Worm (Caenorhabditis elegans) whole organism, L2 larva: ENCODE results near the gene D1053.3.
A peak's percentile ranks its signal among the peaks of the same experiment; 100 is the strongest.

ENCODE experiments used
- C34F6.9 ChIP-seq: fragments of 150-350 bp; optimal IDR thresholded peaks from 2 replicates; lab custom pipeline; 2014; ENCODE audit warnings: missing biosample characterization, missing genetic modification characterization
- F13H6.1 ChIP-seq: sonication (generic microtip); optimal IDR thresholded peaks from 2 replicates; lab custom pipeline; 2016; ENCODE audit warnings: missing genetic modification characterization, missing compliant biosample characterization
- Y55F3AM.14 ChIP-seq: fragments of 200-800 bp; sonication (Bioruptor generic); optimal IDR thresholded peaks from 2 replicates; lab custom pipeline; 2018; ENCODE audit warnings: mild to moderate bottlenecking, missing genetic modification characterization, missing compliant biosample characterization
- ZK546.5 ChIP-seq: sonication (generic microtip); optimal IDR thresholded peaks from 2 replicates; lab custom pipeline; 2017; ENCODE audit warnings: missing biosample characterization, missing genetic modification characterization
- blmp-1 ChIP-seq: sonication (generic microtip); optimal IDR thresholded peaks from 2 replicates; lab custom pipeline; 2017; ENCODE audit warnings: missing genetic modification characterization, mild to moderate bottlenecking, missing compliant biosample characterization, antibody characterized with exemption, moderate library complexity; ENCODE audit not compliant: insufficient read depth
- ceh-82 ChIP-seq: fragments of 150-350 bp; optimal IDR thresholded peaks from 2 replicates; lab custom pipeline; 2014; ENCODE audit warnings: missing biosample characterization, missing genetic modification characterization
- crh-2 ChIP-seq: sonication (generic microtip); optimal IDR thresholded peaks from 2 replicates; lab custom pipeline; 2017; ENCODE audit warnings: missing biosample characterization, missing genetic modification characterization
- egl-27 ChIP-seq: sonication (generic microtip); optimal IDR thresholded peaks from 3 replicates; lab custom pipeline; 2017; ENCODE audit warnings: missing biosample characterization, missing genetic modification reagents, missing genetic modification characterization
- elt-3 ChIP-seq: sonication (generic microtip); optimal IDR thresholded peaks from 2 replicates; lab custom pipeline; 2017; ENCODE audit warnings: missing biosample characterization, missing genetic modification characterization
- fos-1 ChIP-seq: fragments of 150-350 bp; optimal IDR thresholded peaks from 2 replicates; lab custom pipeline; 2014; ENCODE audit warnings: missing biosample characterization, missing genetic modification characterization
- gmeb-1 ChIP-seq: fragments of 150-350 bp; optimal IDR thresholded peaks from 2 replicates; lab custom pipeline; 2014; ENCODE audit warnings: missing biosample characterization, missing genetic modification characterization
- lin-11 ChIP-seq: fragments of 150-350 bp; sonication (generic microtip); optimal IDR thresholded peaks from 2 replicates; lab custom pipeline; 2014; ENCODE audit warnings: missing biosample characterization, missing genetic modification characterization, inconsistent platforms, mixed read lengths
- lin-39 ChIP-seq: fragments of 150-350 bp; optimal IDR thresholded peaks from 2 replicates; lab custom pipeline; 2014; ENCODE audit warnings: missing biosample characterization, missing genetic modification reagents, missing genetic modification characterization
- lsy-2 ChIP-seq, 2 experiments: fragments of 150-350 bp in 1 of 2; sonication (generic microtip) in 1 of 2; optimal IDR thresholded peaks; 2 replicates each; lab custom pipeline; 2014 to 2017; ENCODE audit warnings: missing biosample characterization in 2 of 2, missing genetic modification characterization in 2 of 2
- mab-5 ChIP-seq: fragments of 150-350 bp; optimal IDR thresholded peaks from 2 replicates; lab custom pipeline; 2014; ENCODE audit warnings: missing biosample characterization, missing genetic modification characterization
- mbf-1 ChIP-seq: sonication (generic microtip); optimal IDR thresholded peaks from 2 replicates; lab custom pipeline; 2017; ENCODE audit warnings: missing biosample characterization, missing genetic modification characterization
- mdl-1 ChIP-seq, 2 experiments: fragments of 150-350 bp in 1 of 2; sonication (generic microtip) in 1 of 2; optimal IDR thresholded peaks; 2 replicates each; lab custom pipeline; 2017; ENCODE audit warnings: missing biosample characterization in 2 of 2, missing genetic modification characterization in 2 of 2
- nhr-10 ChIP-seq: sonication (generic microtip); optimal IDR thresholded peaks from 2 replicates; lab custom pipeline; 2017; ENCODE audit warnings: missing biosample characterization, missing genetic modification characterization
- nhr-11 ChIP-seq: fragments of 150-350 bp; optimal IDR thresholded peaks from 2 replicates; lab custom pipeline; 2014; ENCODE audit warnings: missing biosample characterization, missing genetic modification characterization
- nhr-129 ChIP-seq: fragments of 150-350 bp; optimal IDR thresholded peaks from 2 replicates; lab custom pipeline; 2014; ENCODE audit warnings: missing biosample characterization, missing genetic modification characterization
- nhr-21 ChIP-seq: fragments of 150-350 bp; optimal IDR thresholded peaks from 2 replicates; lab custom pipeline; 2014; ENCODE audit warnings: missing biosample characterization, missing genetic modification characterization
- nhr-23 ChIP-seq: fragments of 150-350 bp; optimal IDR thresholded peaks from 2 replicates; lab custom pipeline; 2014; ENCODE audit warnings: missing biosample characterization, missing genetic modification reagents, missing genetic modification characterization
- nhr-237 ChIP-seq: fragments of 150-350 bp; optimal IDR thresholded peaks from 2 replicates; lab custom pipeline; 2014; ENCODE audit warnings: missing biosample characterization, missing genetic modification characterization
- nhr-25 ChIP-seq: fragments of 150-350 bp; sonication (generic microtip); optimal IDR thresholded peaks from 3 replicates; lab custom pipeline; 2014; ENCODE audit warnings: missing biosample characterization, missing genetic modification characterization
- peb-1 ChIP-seq: fragments of 150-350 bp; optimal IDR thresholded peaks from 2 replicates; lab custom pipeline; 2014; ENCODE audit warnings: missing biosample characterization, missing genetic modification characterization
- skn-1 ChIP-seq: sonication (generic microtip); optimal IDR thresholded peaks from 2 replicates; lab custom pipeline; 2017; ENCODE audit warnings: missing biosample characterization, missing genetic modification characterization
- sma-9 ChIP-seq, 2 experiments: fragments of 150-350 bp in 1 of 2; sonication (generic microtip) in 1 of 2; optimal IDR thresholded peaks; 2 replicates each; lab custom pipeline; 2014 to 2016; ENCODE audit warnings: missing genetic modification characterization in 2 of 2, mild to moderate bottlenecking in 1 of 2, missing biosample characterization in 1 of 2, missing compliant biosample characterization in 1 of 2, missing genetic modification reagents in 1 of 2, moderate library complexity in 1 of 2
- unc-39 ChIP-seq: fragments of 150-350 bp; optimal IDR thresholded peaks from 2 replicates; lab custom pipeline; 2014; ENCODE audit warnings: missing biosample characterization, missing genetic modification characterization
- unc-62 ChIP-seq: fragments of 150-350 bp; optimal IDR thresholded peaks from 2 replicates; lab custom pipeline; 2014; ENCODE audit warnings: missing biosample characterization, missing genetic modification reagents, missing genetic modification characterization
- zag-1 ChIP-seq: fragments of 150-350 bp; optimal IDR thresholded peaks from 2 replicates; lab custom pipeline; 2014; ENCODE audit warnings: missing biosample characterization, missing genetic modification characterization

The D1053.3 gene

DNA sequence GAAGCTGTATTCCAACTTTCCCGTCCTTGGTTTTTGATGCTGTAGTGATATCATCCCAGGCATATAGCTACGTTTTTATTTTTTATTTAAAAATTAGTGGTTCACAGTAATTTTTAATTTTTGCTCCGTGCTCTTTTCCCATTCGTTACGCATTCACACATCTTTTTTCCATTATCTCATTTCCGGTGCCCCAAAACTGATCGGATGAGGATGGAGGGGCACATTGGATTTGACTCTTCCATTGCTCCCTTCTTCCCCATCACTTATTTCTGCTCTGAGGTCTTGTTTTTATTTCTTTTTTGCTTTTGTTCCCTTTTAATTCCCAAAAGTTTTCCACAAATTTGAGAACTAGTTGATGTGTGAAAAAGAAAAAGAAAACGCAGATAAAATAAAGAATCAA, 16.2 kb upstream of the D1053.3 start:
- no peak for TF ChIP-seq F13H6.1
- TF ChIP-seq ceh-82, result no peak
- TF ChIP-seq crh-2 (tag; lab: Kevin White, UChicago), result no peak
- no peak for TF ChIP-seq peb-1 (tag; lab: Kevin White, UChicago)
- TF ChIP-seq Y55F3AM.14 (GFP tag; lab: Kevin White, UChicago), result no peak
- TF ChIP-seq mdl-1 (tag; optimal IDR thresholded peaks at IDR 0.05; lab: Kevin White, UChicago), result no peak

DNA sequence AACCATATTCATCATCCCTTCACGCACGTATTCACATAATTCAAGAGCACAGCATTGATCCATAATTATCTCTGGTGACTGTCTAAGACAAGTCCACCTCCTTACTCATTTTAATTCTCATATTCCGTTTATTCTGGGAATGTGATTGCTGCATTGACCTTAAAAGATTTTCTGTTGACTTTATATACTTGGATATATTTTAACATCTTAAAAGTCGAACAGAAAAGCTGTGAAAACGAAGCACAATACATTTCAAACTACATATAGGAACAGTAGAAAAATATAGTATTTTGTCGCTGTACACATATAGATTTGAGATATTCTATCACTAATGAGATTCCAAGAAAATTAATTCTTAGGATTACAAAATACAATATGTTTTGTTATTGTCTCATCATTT, 15.3 kb upstream of the D1053.3 start:
- no peak for TF ChIP-seq nhr-11 (tag; lab: Kevin White, UChicago)
- no peak for TF ChIP-seq unc-39 (tag; lab: Kevin White, UChicago)
- TF ChIP-seq lin-39, result no peak
- TF ChIP-seq elt-3 (tag; lab: Kevin White, UChicago), result no peak
- TF ChIP-seq nhr-21 (tag; lab: Kevin White, UChicago), result no peak

DNA sequence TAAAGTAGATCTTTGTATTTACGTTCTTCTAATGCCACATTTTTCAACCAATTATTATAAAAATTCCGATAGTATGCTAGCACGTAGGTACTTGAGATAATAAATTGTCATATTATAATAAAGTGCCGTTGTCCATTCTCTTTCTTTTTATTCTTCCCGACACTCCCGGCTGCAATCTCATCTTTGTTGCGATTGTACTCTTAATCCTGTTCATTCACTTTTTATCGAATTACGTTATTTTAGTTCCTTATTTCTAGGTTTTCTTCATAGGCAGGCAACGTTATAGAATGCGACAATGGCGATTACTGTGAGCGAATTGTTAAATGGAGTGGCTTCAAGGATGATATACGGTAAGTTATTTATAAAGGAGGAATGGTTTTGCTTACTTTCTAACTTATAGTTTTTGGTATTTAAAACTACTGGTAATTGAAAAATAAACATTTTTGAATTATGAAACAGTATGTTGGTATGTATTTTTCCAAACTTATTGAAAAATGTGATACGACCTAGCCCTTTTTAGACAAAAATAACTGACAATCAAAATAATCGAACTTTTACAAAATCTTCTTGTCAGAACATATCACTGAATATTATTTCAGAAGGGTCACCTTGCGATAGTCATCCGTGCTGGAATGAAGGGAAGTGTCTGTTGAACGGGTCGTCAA, 9.0 kb upstream of the D1053.3 start, which contains the start of gene C40H5.2:
TSS of gene C40H5.2 (plus strand) at position 256 of the 665 bp plus-strand sequence.
- TF ChIP-seq nhr-21 (tag; lab: Kevin White, UChicago) (no peak), fos-1 (tag; lab: Kevin White, UChicago) (no peak), egl-27 (no peak), nhr-10 (tag; lab: Kevin White, UChicago) (no peak), nhr-23 (no peak), zag-1 (no peak), Y55F3AM.14 (GFP tag; lab: Kevin White, UChicago) (no peak), ZK546.5 (tag; lab: Kevin White, UChicago) (no peak), mab-5 (tag; lab: Kevin White, UChicago) (no peak), elt-3 (tag; lab: Kevin White, UChicago) (no peak), mbf-1 (no peak), ceh-82 (no peak), lsy-2 (tag; optimal IDR thresholded peaks at IDR 0.05; lab: Kevin White, UChicago) (no peak), unc-62 (GFP tag; lab: Kevin White, UChicago) (no peak), lin-11 (tag; lab: Kevin White, UChicago) (no peak), lin-39 (no peak)

- TF ChIP-seq peb-1 (tag; lab: Kevin White, UChicago) (no peak), sma-9 (GFP tag; optimal IDR thresholded peaks at IDR 0.05; lab: Kevin White, UChicago) (no peak), sma-9 (tag; optimal IDR thresholded peaks at IDR 0.05; lab: Kevin White, UChicago) (no peak), lsy-2 (tag; optimal IDR thresholded peaks at IDR 0.05; lab: Kevin White, UChicago) (no peak)
Observed at ce11 chrX:11743723-11744122, 6.8 kb upstream of the D1053.3 start.

- TF ChIP-seq crh-2 (tag; lab: Kevin White, UChicago) (peak; percentile 45), nhr-237 (tag; lab: Kevin White, UChicago) (no peak), zag-1 (no peak), mdl-1 (tag; optimal IDR thresholded peaks at IDR 0.05; lab: Kevin White, UChicago) (peak; percentile 39 to 50), nhr-129 (tag; lab: Kevin White, UChicago) (no peak), mbf-1 (no peak), lsy-2 (tag; optimal IDR thresholded peaks at IDR 0.05; lab: Kevin White, UChicago) (no peak), F13H6.1 (peak; percentile 39), blmp-1 (tag; lab: Kevin White, UChicago) (no peak), skn-1 (tag; lab: Kevin White, UChicago) (no peak), ZK546.5 (tag; lab: Kevin White, UChicago) (no peak), gmeb-1 (tag; lab: Kevin White, UChicago) (peak; percentile 31), nhr-25 (no peak), fos-1 (tag; lab: Kevin White, UChicago) (peak; percentile 90), lin-11 (tag; lab: Kevin White, UChicago) (no peak), lin-39 (no peak), C34F6.9 (tag; lab: Kevin White, UChicago) (no peak), peb-1 (tag; lab: Kevin White, UChicago) (no peak), unc-39 (tag; lab: Kevin White, UChicago) (no peak), sma-9 (GFP tag; optimal IDR thresholded peaks at IDR 0.05; lab: Kevin White, UChicago) (peak; percentile 77), sma-9 (tag; optimal IDR thresholded peaks at IDR 0.05; lab: Kevin White, UChicago) (no peak), nhr-21 (tag; lab: Kevin White, UChicago) (no peak)
- TF ChIP-seq, all 48 proteins: peak for 6
Observed at ce11 chrX:11738602-11739100, 1.7 kb upstream of the D1053.3 start, which contains the start of gene nspa-9. Gene nspa-9 (plus strand): TSS chrX:11739050.
